Fruit fly (Drosophila melanogaster) whole organism, prepupa: ENCODE measurements around the gene CG31957.

Source experiments
- CG10631 ChIP-seq: fragments of 200-800 bp; sonication (Bioruptor generic); optimal IDR thresholded peaks from 2 replicates; lab custom pipeline; 2016; ENCODE audit warnings: missing biosample characterization, missing genetic modification characterization
- CG10669 ChIP-seq: fragments of 200-800 bp; sonication (Bioruptor generic); optimal IDR thresholded peaks from 3 replicates; lab custom pipeline; 2018; ENCODE audit warnings: missing biosample characterization, mild to moderate bottlenecking, missing genetic modification characterization, moderate library complexity
- CG11294 ChIP-seq: fragments of 200-800 bp; sonication (Bioruptor generic); IDR thresholded peaks from 2 replicates; pipeline ENCODE4 v1.3.6; 2022; ENCODE audit warnings: missing biosample characterization, missing genetic modification characterization
- CG11902 ChIP-seq: fragments of 200-800 bp; sonication (Bioruptor generic); optimal IDR thresholded peaks from 3 replicates; lab custom pipeline; 2016; ENCODE audit warnings: missing biosample characterization, missing genetic modification characterization
- CG15336 ChIP-seq: fragments of 200-800 bp; sonication (Bioruptor generic); IDR thresholded peaks from 2 replicates; pipeline ENCODE4 v1.3.6; 2022; ENCODE audit warnings: missing biosample characterization, missing genetic modification characterization
- CG3032 ChIP-seq: fragments of 200-800 bp; optimal IDR thresholded peaks from 2 replicates; lab custom pipeline; 2019; ENCODE audit warnings: missing biosample characterization, mild to moderate bottlenecking, missing genetic modification characterization, moderate library complexity
- CG31627 ChIP-seq: fragments of 200-800 bp; sonication (Bioruptor generic); optimal IDR thresholded peaks from 3 replicates; lab custom pipeline; 2016; ENCODE audit warnings: missing biosample characterization, missing genetic modification characterization
- CG32006 ChIP-seq: fragments of 200-800 bp; sonication (Bioruptor generic); optimal IDR thresholded peaks from 3 replicates; lab custom pipeline; 2017; ENCODE audit warnings: missing biosample characterization, mild to moderate bottlenecking, missing genetic modification characterization
- CG3919 ChIP-seq: fragments of 200-800 bp; sonication (Bioruptor generic); optimal IDR thresholded peaks from 3 replicates; lab custom pipeline; 2016; ENCODE audit warnings: missing biosample characterization, missing genetic modification characterization
- CG6163 ChIP-seq: fragments of 200-800 bp; sonication (Bioruptor generic); IDR thresholded peaks from 3 replicates; pipeline ENCODE4 v1.3.6; 2022; ENCODE audit warnings: missing biosample characterization, missing genetic modification characterization
- CG6808 ChIP-seq: fragments of 200-800 bp; sonication (Bioruptor generic); optimal IDR thresholded peaks from 3 replicates; lab custom pipeline; 2017; ENCODE audit warnings: missing biosample characterization, missing genetic modification characterization, mild to moderate bottlenecking, moderate library complexity, missing genetic modification reagents
- CG8119 ChIP-seq: fragments of 200-800 bp; sonication (Bioruptor generic); IDR thresholded peaks from 3 replicates; pipeline ENCODE4 v1.3.6; 2022; ENCODE audit warnings: missing biosample characterization, missing genetic modification characterization
- CG8632 ChIP-seq: fragments of 200-800 bp; sonication (Bioruptor generic); optimal IDR thresholded peaks from 3 replicates; lab custom pipeline; 2016; ENCODE audit warnings: missing biosample characterization, missing genetic modification characterization
- CG9139 ChIP-seq: fragments of 200-800 bp; sonication (Bioruptor generic); optimal IDR thresholded peaks from 3 replicates; lab custom pipeline; 2017; ENCODE audit warnings: missing biosample characterization, mild to moderate bottlenecking, missing genetic modification characterization
- Eip75B ChIP-seq: fragments of 200-800 bp; sonication (Bioruptor generic); optimal IDR thresholded peaks from 3 replicates; lab custom pipeline; 2016; ENCODE audit warnings: missing biosample characterization, missing genetic modification characterization
- Eip78C ChIP-seq: fragments of 200-800 bp; sonication (Bioruptor generic); peaks from one replicate; lab custom pipeline; 2016; ENCODE audit warnings: missing biosample characterization, missing genetic modification characterization
- Ets21C ChIP-seq: fragments of 200-800 bp; sonication (Bioruptor generic); optimal IDR thresholded peaks from 3 replicates; lab custom pipeline; 2016; ENCODE audit warnings: missing biosample characterization, missing genetic modification characterization
- Ets96B ChIP-seq: fragments of 200-800 bp; optimal IDR thresholded peaks from 2 replicates; lab custom pipeline; 2019; ENCODE audit warnings: missing biosample characterization, mild to moderate bottlenecking, missing genetic modification characterization, moderate library complexity
- Gug ChIP-seq: fragments of 200-800 bp; sonication (Bioruptor generic); IDR thresholded peaks from 2 replicates; pipeline ENCODE4 v1.3.6; 2022; ENCODE audit warnings: missing biosample characterization, missing genetic modification characterization
- Hr38 ChIP-seq: sonication (Bioruptor generic); optimal IDR thresholded peaks from 2 replicates; lab custom pipeline; 2016; ENCODE audit warnings: missing biosample characterization, missing genetic modification characterization
- Hr39 ChIP-seq: fragments of 200-800 bp; sonication (Bioruptor generic); optimal IDR thresholded peaks from 2 replicates; lab custom pipeline; 2016; ENCODE audit warnings: missing biosample characterization, missing genetic modification characterization
- Hr4 ChIP-seq: fragments of 200-800 bp; sonication (Bioruptor generic); optimal IDR thresholded peaks from 3 replicates; lab custom pipeline; 2016; ENCODE audit warnings: missing biosample characterization, missing genetic modification characterization
- Lpt ChIP-seq: fragments of 200-800 bp; sonication (Bioruptor generic); optimal IDR thresholded peaks from 3 replicates; lab custom pipeline; 2016; ENCODE audit warnings: missing biosample characterization, missing genetic modification characterization
- Met ChIP-seq: fragments of 200-800 bp; sonication (Bioruptor generic); optimal IDR thresholded peaks from 3 replicates; lab custom pipeline; 2016; ENCODE audit warnings: missing biosample characterization, missing genetic modification characterization
- OdsH ChIP-seq: fragments of 200-800 bp; sonication (Bioruptor generic); optimal IDR thresholded peaks from 3 replicates; lab custom pipeline; 2016; ENCODE audit warnings: missing biosample characterization, missing genetic modification characterization
- Sox102F ChIP-seq: fragments of 200-800 bp; sonication (Bioruptor generic); optimal IDR thresholded peaks from 2 replicates; lab custom pipeline; 2016; ENCODE audit warnings: missing biosample characterization, mild to moderate bottlenecking, missing genetic modification characterization
- Sox14 ChIP-seq: fragments of 200-800 bp; sonication (Bioruptor generic); optimal IDR thresholded peaks from 3 replicates; lab custom pipeline; 2016; ENCODE audit warnings: missing biosample characterization, missing genetic modification characterization
- achi ChIP-seq: fragments of 200-800 bp; sonication (Bioruptor generic); optimal IDR thresholded peaks from 3 replicates; lab custom pipeline; 2016; ENCODE audit warnings: missing biosample characterization, missing genetic modification characterization
- acj6 ChIP-seq: fragments of 200-800 bp; sonication (Bioruptor generic); optimal IDR thresholded peaks from 3 replicates; lab custom pipeline; 2016; ENCODE audit warnings: missing biosample characterization, missing genetic modification characterization
- cyc ChIP-seq: fragments of 200-800 bp; sonication (Bioruptor generic); optimal IDR thresholded peaks from 3 replicates; lab custom pipeline; 2016; ENCODE audit warnings: missing biosample characterization, missing genetic modification characterization
- dac ChIP-seq: fragments of 200-800 bp; sonication (Bioruptor generic); optimal IDR thresholded peaks from 2 replicates; lab custom pipeline; 2017; ENCODE audit warnings: missing biosample characterization, mild to moderate bottlenecking, missing genetic modification characterization
- esn ChIP-seq: fragments of 200-800 bp; sonication (Bioruptor generic); optimal IDR thresholded peaks from 2 replicates; lab custom pipeline; 2016; ENCODE audit warnings: missing biosample characterization, mild to moderate bottlenecking, missing genetic modification characterization, moderate library complexity
- fd59A ChIP-seq: fragments of 200-800 bp; sonication (Bioruptor generic); optimal IDR thresholded peaks from 2 replicates; lab custom pipeline; 2017; ENCODE audit warnings: missing biosample characterization, mild to moderate bottlenecking, missing genetic modification characterization, missing genetic modification reagents
- fd85E ChIP-seq: fragments of 200-800 bp; sonication (Bioruptor generic); optimal IDR thresholded peaks from 3 replicates; lab custom pipeline; 2016; ENCODE audit warnings: missing biosample characterization, missing genetic modification characterization
- fkh ChIP-seq: fragments of 200-800 bp; sonication (Bioruptor generic); optimal IDR thresholded peaks from 3 replicates; lab custom pipeline; 2017; ENCODE audit warnings: missing biosample characterization, mild to moderate bottlenecking, missing genetic modification characterization, moderate library complexity
- lz ChIP-seq: fragments of 200-800 bp; sonication (Bioruptor generic); optimal IDR thresholded peaks from 3 replicates; lab custom pipeline; 2016; ENCODE audit warnings: missing biosample characterization, missing genetic modification characterization
- pdm3 ChIP-seq: fragments of 200-800 bp; sonication (Bioruptor generic); optimal IDR thresholded peaks from 3 replicates; lab custom pipeline; 2016; ENCODE audit warnings: missing biosample characterization, missing genetic modification characterization
- salr ChIP-seq, 2 experiments: fragments of 200-800 bp; sonication (Bioruptor generic); optimal IDR thresholded peaks; 3 replicates each; lab custom pipeline; 2016 to 2018; ENCODE audit warnings: missing biosample characterization in 2 of 2, missing genetic modification characterization in 2 of 2, mild to moderate bottlenecking in 1 of 2
- spab ChIP-seq: fragments of 200-800 bp; sonication (Bioruptor generic); optimal IDR thresholded peaks from 2 replicates; lab custom pipeline; 2017; ENCODE audit warnings: missing biosample characterization, mild to moderate bottlenecking, missing genetic modification characterization, missing genetic modification reagents
- svp ChIP-seq: fragments of 200-800 bp; sonication (Bioruptor generic); peaks from one replicate; lab custom pipeline; 2016; ENCODE audit warnings: missing biosample characterization, missing genetic modification characterization
- topi ChIP-seq: fragments of 200-800 bp; sonication (Bioruptor generic); optimal IDR thresholded peaks from 3 replicates; lab custom pipeline; 2016; ENCODE audit warnings: missing biosample characterization, missing genetic modification characterization
- vri ChIP-seq: fragments of 200-800 bp; sonication (Bioruptor generic); optimal IDR thresholded peaks from 3 replicates; lab custom pipeline; 2016; ENCODE audit warnings: missing biosample characterization, mild to moderate bottlenecking, missing genetic modification characterization

CG31957 gene

dm6 chr2L:3856372-3856771 is 15.9 kb downstream of the CG31957 start (continued):
- TF ChIP-seq spab (GFP tag; lab: Kevin White, UChicago): peak; percentile 13

- no peak for TF ChIP-seq CG9139 (GFP tag; lab: Kevin White, UChicago)
- no peak for TF ChIP-seq Hr38 (GFP tag; lab: Kevin White, UChicago)
- no peak for TF ChIP-seq dac (GFP tag; lab: Kevin White, UChicago)
- peak; percentile 28 for TF ChIP-seq topi (GFP tag; lab: Kevin White, UChicago)
- peak; percentile 10 for TF ChIP-seq Hr39 (GFP tag; lab: Kevin White, UChicago)
- peak; percentile 67 for TF ChIP-seq Eip78C (GFP tag; lab: Kevin White, UChicago)
- TF ChIP-seq Eip75B (GFP tag; lab: Kevin White, UChicago): no peak
- TF ChIP-seq spab (GFP tag; lab: Kevin White, UChicago): no peak
- peak; percentile 3 for TF ChIP-seq CG8632 (GFP tag; lab: Kevin White, UChicago)
- no peak for TF ChIP-seq lz
- TF ChIP-seq CG11902 (GFP tag; lab: Kevin White, UChicago): no peak
- no peak for TF ChIP-seq CG6808 (GFP tag; lab: Kevin White, UChicago)
- TF ChIP-seq cyc (GFP tag; lab: Kevin White, UChicago): no peak
- TF ChIP-seq CG10669 (GFP tag; lab: Kevin White, UChicago): no peak
- peak; percentile 35 for TF ChIP-seq svp (GFP tag; lab: Kevin White, UChicago)
- TF ChIP-seq pdm3 (GFP tag; lab: Kevin White, UChicago): no peak
- TF ChIP-seq Ets21C (GFP tag; lab: Kevin White, UChicago): no peak
- peak; percentile 6 for TF ChIP-seq Met
- TF ChIP-seq Ets96B (tag; lab: Kevin White, UChicago): no peak
- TF ChIP-seq Sox14 (GFP tag; lab: Kevin White, UChicago): no peak
- TF ChIP-seq Lpt: no peak
- no peak for TF ChIP-seq Gug
- TF ChIP-seq fd85E: no peak
- no peak for TF ChIP-seq CG3032
- TF ChIP-seq OdsH (GFP tag; lab: Kevin White, UChicago): peak; percentile 16
- no peak for TF ChIP-seq CG3919 (GFP tag; lab: Kevin White, UChicago)
- TF ChIP-seq CG31627: peak; percentile 10
- TF ChIP-seq Sox102F (GFP tag; lab: Kevin White, UChicago): no peak
- no peak for TF ChIP-seq acj6 (GFP tag; lab: Kevin White, UChicago)
- TF ChIP-seq salr (GFP tag; optimal IDR thresholded peaks at IDR 0.05; lab: Kevin White, UChicago): no peak
Measured at dm6 chr2L:3855528-3856189, 16.6 kb downstream of the CG31957 start.

- TF ChIP-seq achi (GFP tag; lab: Kevin White, UChicago) (peak; percentile 6), CG3919 (GFP tag; lab: Kevin White, UChicago) (peak; percentile 22), lz (peak; percentile 30), CG6163 (GFP tag; lab: Robert Waterston, UW) (0 out of 3 replicates have a peak, but pooled peaks have one; percentile 46), CG6808 (GFP tag; lab: Kevin White, UChicago) (peak; percentile 26), fd59A (GFP tag; lab: Kevin White, UChicago) (no peak), CG11902 (GFP tag; lab: Kevin White, UChicago) (no peak), Hr4 (peak; percentile 4), CG10669 (GFP tag; lab: Kevin White, UChicago) (peak; percentile 2), CG8119 (GFP tag; lab: Robert Waterston, UW) (0 out of 3 replicates have a peak, but pooled peaks have one; percentile 23), spab (GFP tag; lab: Kevin White, UChicago) (no peak), Met (peak; percentile 30), acj6 (GFP tag; lab: Kevin White, UChicago) (peak; percentile 16), vri (GFP tag; lab: Kevin White, UChicago) (no peak), CG10631 (no peak), fkh (GFP tag; lab: Kevin White, UChicago) (no peak), esn (GFP tag; lab: Kevin White, UChicago) (peak; percentile 2), Eip78C (GFP tag; lab: Kevin White, UChicago) (peak; percentile 82), svp (GFP tag; lab: Kevin White, UChicago) (peak; percentile 69), pdm3 (GFP tag; lab: Kevin White, UChicago) (peak; percentile 25), CG32006 (GFP tag; lab: Kevin White, UChicago) (peak; percentile 25), CG8632 (GFP tag; lab: Kevin White, UChicago) (no peak), CG11294 (GFP tag; lab: Robert Waterston, UW) (no peak), CG15336 (no peak), Sox102F (GFP tag; lab: Kevin White, UChicago) (peak; percentile 7), Sox14 (GFP tag; lab: Kevin White, UChicago) (peak; percentile 13), CG3032 (peak; percentile 25), Ets96B (tag; lab: Kevin White, UChicago) (peak; percentile 21)
Measured at dm6 chr2L:3853507-3854030, 18.7 kb downstream of the CG31957 start.
